Worm (Caenorhabditis elegans): ENCODE measurements around the gene csp-2.

Gene csp-2

ce11 chrIV:6325772-6326171, 18.2 kb downstream of the csp-2 start:
- TF ChIP-seq jun-1 (tag; optimal IDR thresholded peaks at IDR 0.05) (no peak), ZK546.5 (tag; optimal IDR thresholded peaks at IDR 0.05) (no peak)

DNA sequence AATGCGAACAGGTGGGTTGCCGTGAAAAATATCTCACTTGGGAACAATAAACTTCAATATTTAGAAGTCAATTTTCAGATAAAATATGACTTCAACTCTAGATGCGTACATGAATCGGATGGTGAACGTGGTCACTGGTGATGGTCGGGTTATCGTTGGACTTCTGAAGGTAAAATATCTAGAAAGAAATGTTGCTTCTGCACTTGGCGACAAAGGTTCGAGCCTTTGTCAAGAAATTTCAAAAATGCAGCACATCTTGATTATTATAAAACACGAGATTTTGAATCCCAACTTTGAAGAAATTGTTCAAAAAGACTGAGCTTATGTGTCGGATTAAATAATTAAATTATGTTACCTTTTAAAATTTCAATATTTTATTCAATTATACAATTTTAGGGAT, 18.9 kb downstream of the csp-2 start, which contains the start of gene lsm-8:
Gene lsm-8, plus strand, starts transcription at position 79 of the 400 bp plus-strand sequence.
- TF ChIP-seq elt-3 (tag; optimal IDR thresholded peaks at IDR 0.05) (no peak), nhr-237 (tag; optimal IDR thresholded peaks at IDR 0.05) (no peak), aly-2 (tag; optimal IDR thresholded peaks at IDR 0.05) (no peak), nhr-43 (tag; optimal IDR thresholded peaks at IDR 0.05; ENCODE audit: poor library complexity, severe bottlenecking) (no peak), ZK546.5 (tag; optimal IDR thresholded peaks at IDR 0.05) (no peak), lin-15B (tag; optimal IDR thresholded peaks at IDR 0.05) (no peak), nhr-25 (tag; optimal IDR thresholded peaks at IDR 0.05) (no peak), egl-27 (tag; optimal IDR thresholded peaks at IDR 0.05) (no peak), unc-39 (tag; optimal IDR thresholded peaks at IDR 0.05) (no peak), hmg-11 (tag; optimal IDR thresholded peaks at IDR 0.05) (no peak), nhr-11 (tag; optimal IDR thresholded peaks at IDR 0.05) (no peak), ceh-82 (tag; optimal IDR thresholded peaks at IDR 0.05) (no peak), fkh-2 (tag; optimal IDR thresholded peaks at IDR 0.05) (no peak), snpc-4 (tag; optimal IDR thresholded peaks at IDR 0.05) (no peak), daf-12 (tag; optimal IDR thresholded peaks at IDR 0.05) (no peak), nhr-28 (tag; optimal IDR thresholded peaks at IDR 0.05) (no peak), ztf-11 (tag; optimal IDR thresholded peaks at IDR 0.05) (no peak), pha-4 (tag; optimal IDR thresholded peaks at IDR 0.05) (no peak), mml-1 (tag; optimal IDR thresholded peaks at IDR 0.05) (no peak), lsy-12 (tag; optimal IDR thresholded peaks at IDR 0.05) (no peak)

DNA sequence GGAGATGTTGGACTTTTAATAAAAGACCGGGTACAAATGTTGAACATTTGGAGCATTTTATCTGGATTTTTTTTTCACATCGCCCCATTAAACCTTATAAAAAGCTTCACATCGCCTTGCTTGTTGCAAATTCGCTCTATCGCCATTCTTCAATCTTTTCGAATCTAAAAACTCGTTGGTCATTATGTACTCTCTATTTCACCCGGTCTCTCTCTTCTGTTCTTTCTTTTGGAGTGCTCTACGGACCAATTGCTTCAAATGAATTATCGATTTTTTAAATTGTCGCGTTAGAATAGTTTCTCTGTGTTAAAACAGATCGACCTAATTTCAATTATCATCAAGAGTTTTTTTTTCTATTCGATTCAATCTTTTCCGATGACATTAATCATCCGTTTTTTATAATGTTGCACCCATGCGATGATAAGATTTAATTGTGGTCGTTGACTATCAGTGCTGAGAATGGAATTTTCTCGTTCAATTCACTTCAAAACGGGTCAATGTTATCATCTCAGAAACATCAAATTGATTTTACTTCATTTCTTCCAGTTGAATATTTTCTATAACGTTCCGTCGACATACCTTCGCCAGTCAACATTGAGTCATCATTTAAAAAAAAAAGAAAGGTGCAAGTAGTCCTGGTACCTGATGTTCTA, 19.9 kb downstream of the csp-2 start:
- TF ChIP-seq nhr-11 (tag; optimal IDR thresholded peaks at IDR 0.05) (no peak), ceh-16 (tag; optimal IDR thresholded peaks at IDR 0.05) (no peak), elt-3 (tag; optimal IDR thresholded peaks at IDR 0.05) (no peak), ama-1 (optimal IDR thresholded peaks at IDR 0.05) (no peak), R02D3.7 (tag; optimal IDR thresholded peaks at IDR 0.05) (no peak), ceh-28 (tag; optimal IDR thresholded peaks at IDR 0.05) (peak; percentile 76), fkh-10 (GFP tag; optimal IDR thresholded peaks at IDR 0.05) (no peak), daf-12 (tag; optimal IDR thresholded peaks at IDR 0.05) (no peak), nhr-25 (tag; optimal IDR thresholded peaks at IDR 0.05) (no peak), nhr-77 (tag; optimal IDR thresholded peaks at IDR 0.05) (no peak), ceh-82 (tag; optimal IDR thresholded peaks at IDR 0.05) (no peak), ztf-4 (tag; optimal IDR thresholded peaks at IDR 0.05) (no peak), elt-2 (tag; optimal IDR thresholded peaks at IDR 0.05) (peak; percentile 71), nhr-237 (tag; optimal IDR thresholded peaks at IDR 0.05) (no peak), skn-1 (tag; optimal IDR thresholded peaks at IDR 0.05) (no peak), nhr-23 (tag; optimal IDR thresholded peaks at IDR 0.05) (no peak), unc-39 (tag; optimal IDR thresholded peaks at IDR 0.05) (no peak), elt-1 (tag; optimal IDR thresholded peaks at IDR 0.05) (no peak), hmg-11 (tag; optimal IDR thresholded peaks at IDR 0.05) (no peak), lsy-12 (tag; optimal IDR thresholded peaks at IDR 0.05) (no peak), aly-2 (tag; optimal IDR thresholded peaks at IDR 0.05) (no peak), fos-1 (tag; optimal IDR thresholded peaks at IDR 0.05) (no peak), ceh-9 (tag; optimal IDR thresholded peaks at IDR 0.05) (no peak), nhr-43 (tag; optimal IDR thresholded peaks at IDR 0.05; ENCODE audit: poor library complexity, severe bottlenecking) (no peak), ZK546.5 (tag; optimal IDR thresholded peaks at IDR 0.05) (no peak), sea-2 (GFP tag; optimal IDR thresholded peaks at IDR 0.05) (no peak), jun-1 (tag; optimal IDR thresholded peaks at IDR 0.05) (no peak), tbx-2 (tag; optimal IDR thresholded peaks at IDR 0.05) (no peak), ztf-11 (tag; optimal IDR thresholded peaks at IDR 0.05) (no peak), pha-4 (tag; optimal IDR thresholded peaks at IDR 0.05) (no peak), egl-27 (tag; optimal IDR thresholded peaks at IDR 0.05) (no peak), nfya-1 (tag; optimal IDR thresholded peaks at IDR 0.05; ENCODE audit: insufficient read depth) (peak; percentile 8), egl-5 (tag; optimal IDR thresholded peaks at IDR 0.05) (no peak), pqm-1 (tag; optimal IDR thresholded peaks at IDR 0.05) (no peak), lin-15B (tag; optimal IDR thresholded peaks at IDR 0.05) (peak; percentile 53), lin-39 (tag; optimal IDR thresholded peaks at IDR 0.05) (peak; percentile 53), snpc-4 (tag; optimal IDR thresholded peaks at IDR 0.05) (peak; percentile 19), nhr-28 (tag; optimal IDR thresholded peaks at IDR 0.05) (no peak), eor-1 (tag; optimal IDR thresholded peaks at IDR 0.05) (no peak)

All from whole organism, L3 larva.